Fruit fly (Drosophila melanogaster) whole organism, embryonic: ENCODE measurements around the gene CG33784.
A peak's percentile ranks its signal among the peaks of the same experiment; 100 is the strongest.

Experiments used
- C15 ChIP-seq: fragments of 200-800 bp; sonication (Bioruptor generic); IDR thresholded peaks from 3 replicates; pipeline ENCODE4 v1.3.6; 2022; ENCODE audit warnings: missing biosample characterization, missing genetic modification characterization
- CG11456 ChIP-seq: fragments of 200-800 bp; sonication (Bioruptor generic); IDR thresholded peaks from 3 replicates; pipeline ENCODE4 v1.3.6; 2022; ENCODE audit warnings: missing biosample characterization, missing genetic modification characterization
- CG11560 ChIP-seq: fragments of 200-800 bp; sonication (Bioruptor generic); IDR thresholded peaks from 3 replicates; pipeline ENCODE4 v1.3.6; 2022; ENCODE audit warnings: missing biosample characterization, missing genetic modification characterization
- CG12659 ChIP-seq: fragments of 200-800 bp; sonication (Bioruptor generic); optimal IDR thresholded peaks from 3 replicates; lab custom pipeline; 2017; ENCODE audit warnings: mild to moderate bottlenecking, missing biosample characterization, missing genetic modification reagents, missing genetic modification characterization
- CG13287 ChIP-seq: fragments of 200-800 bp; sonication (Bioruptor generic); IDR thresholded peaks from 2 replicates; pipeline ENCODE4 v1.3.6; 2022; ENCODE audit warnings: missing biosample characterization, missing genetic modification characterization; ENCODE audit not compliant: partially characterized antibody
- CG13894 ChIP-seq: fragments of 200-800 bp; sonication (Bioruptor generic); optimal IDR thresholded peaks from 3 replicates; lab custom pipeline; 2018; ENCODE audit warnings: missing biosample characterization, mild to moderate bottlenecking, missing genetic modification characterization, moderate library complexity
- CG14014 ChIP-seq: fragments of 200-800 bp; sonication (Bioruptor generic); IDR thresholded peaks from 2 replicates; pipeline ENCODE4 v1.3.6; 2022; ENCODE audit warnings: missing biosample characterization, missing genetic modification characterization
- CG14860 ChIP-seq: fragments of 200-800 bp; sonication (Bioruptor generic); IDR thresholded peaks from 3 replicates; pipeline ENCODE4 v1.3.6; 2022; ENCODE audit warnings: missing biosample characterization, missing genetic modification characterization; ENCODE audit not compliant: partially characterized antibody
- CG14965 ChIP-seq: fragments of 200-800 bp; sonication (Bioruptor generic); optimal IDR thresholded peaks from 2 replicates; lab custom pipeline; 2016; ENCODE audit warnings: missing biosample characterization, missing genetic modification characterization, borderline replicate concordance
- CG15601 ChIP-seq: fragments of 200-800 bp; sonication (Bioruptor generic); optimal IDR thresholded peaks from 3 replicates; lab custom pipeline; 2019; ENCODE audit warnings: missing biosample characterization, mild to moderate bottlenecking, missing genetic modification characterization, moderate library complexity
- CG17612 ChIP-seq: fragments of 200-800 bp; sonication (Bioruptor generic); IDR thresholded peaks from 2 replicates; pipeline ENCODE4 v1.3.6; 2022; ENCODE audit warnings: missing biosample characterization, missing genetic modification characterization
- CG1792 ChIP-seq: fragments of 200-800 bp; sonication (Bioruptor generic); optimal IDR thresholded peaks from 2 replicates; lab custom pipeline; 2016; ENCODE audit warnings: missing biosample characterization, missing genetic modification characterization
- CG18599 ChIP-seq: fragments of 200-800 bp; sonication (Bioruptor generic); optimal IDR thresholded peaks from 3 replicates; lab custom pipeline; 2017; ENCODE audit warnings: missing biosample characterization, missing genetic modification characterization, mild to moderate bottlenecking, moderate library complexity, missing genetic modification reagents
- CG18619 ChIP-seq: fragments of 200-800 bp; sonication (Bioruptor generic); optimal IDR thresholded peaks from 3 replicates; lab custom pipeline; 2017; ENCODE audit warnings: missing biosample characterization, mild to moderate bottlenecking, missing genetic modification characterization
- CG31388 ChIP-seq: fragments of 200-800 bp; sonication (Bioruptor generic); optimal IDR thresholded peaks from 2 replicates; lab custom pipeline; 2016; ENCODE audit warnings: missing biosample characterization, missing genetic modification characterization
- CG34422 ChIP-seq: fragments of 200-800 bp; sonication (Bioruptor generic); IDR thresholded peaks from 3 replicates; pipeline ENCODE4 v1.3.6; 2022; ENCODE audit warnings: missing biosample characterization, missing genetic modification characterization
- CG4617 ChIP-seq: fragments of 200-800 bp; sonication (Bioruptor generic); optimal IDR thresholded peaks from 3 replicates; lab custom pipeline; 2016; ENCODE audit warnings: missing biosample characterization, missing genetic modification characterization, borderline replicate concordance
- CG6791 ChIP-seq: fragments of 200-800 bp; sonication (Bioruptor generic); IDR thresholded peaks from 3 replicates; pipeline ENCODE4 v1.3.6; 2022; ENCODE audit warnings: missing biosample characterization, missing genetic modification characterization; ENCODE audit not compliant: partially characterized antibody
- CG7556 ChIP-seq: fragments of 200-800 bp; sonication (Bioruptor generic); optimal IDR thresholded peaks from 2 replicates; lab custom pipeline; 2017; ENCODE audit warnings: missing biosample characterization, mild to moderate bottlenecking, missing genetic modification characterization
- CG8281 ChIP-seq: fragments of 200-800 bp; sonication (Bioruptor generic); optimal IDR thresholded peaks from 2 replicates; lab custom pipeline; 2018; ENCODE audit warnings: missing biosample characterization, mild to moderate bottlenecking, missing genetic modification characterization, moderate library complexity
- CG8924 ChIP-seq: fragments of 200-800 bp; optimal IDR thresholded peaks from 3 replicates; lab custom pipeline; 2019; ENCODE audit warnings: missing biosample characterization, mild to moderate bottlenecking, missing genetic modification characterization, moderate library complexity
- Chrac-16 ChIP-seq: fragments of 200-800 bp; sonication (Bioruptor generic); optimal IDR thresholded peaks from 3 replicates; lab custom pipeline; 2016; ENCODE audit warnings: missing biosample characterization, missing genetic modification characterization
- Deaf1 ChIP-seq: fragments of 200-800 bp; optimal IDR thresholded peaks from 3 replicates; lab custom pipeline; 2019; ENCODE audit warnings: missing biosample characterization, mild to moderate bottlenecking, missing genetic modification characterization, moderate library complexity
- Doc2 ChIP-seq: fragments of 200-800 bp; sonication (Bioruptor generic); IDR thresholded peaks from 2 replicates; pipeline ENCODE4 v1.3.6; 2022; ENCODE audit warnings: missing biosample characterization, missing genetic modification characterization
- Fer3 ChIP-seq: fragments of 200-800 bp; sonication (Bioruptor generic); optimal IDR thresholded peaks from 2 replicates; lab custom pipeline; 2018; ENCODE audit warnings: missing biosample characterization, mild to moderate bottlenecking, missing genetic modification characterization, moderate library complexity
- HLH3B ChIP-seq: fragments of 200-800 bp; sonication (Bioruptor generic); IDR thresholded peaks from 2 replicates; pipeline ENCODE4 v1.3.6; 2022; ENCODE audit warnings: missing biosample characterization, missing genetic modification characterization
- HLHmδ ChIP-seq: fragments of 200-800 bp; sonication (Bioruptor generic); optimal IDR thresholded peaks from 2 replicates; lab custom pipeline; 2018; ENCODE audit warnings: missing biosample characterization, mild to moderate bottlenecking, missing genetic modification characterization, moderate library complexity
- Lhr ChIP-seq: fragments of 200-800 bp; sonication (Bioruptor generic); optimal IDR thresholded peaks from 3 replicates; lab custom pipeline; 2017; ENCODE audit warnings: mild to moderate bottlenecking, missing biosample characterization, missing genetic modification reagents, missing genetic modification characterization
- Optix ChIP-seq: fragments of 200-800 bp; sonication (Bioruptor generic); IDR thresholded peaks from 3 replicates; pipeline ENCODE4 v1.3.6; 2022; ENCODE audit warnings: missing biosample characterization, missing genetic modification characterization
- Ravus ChIP-seq: fragments of 200-800 bp; sonication (Bioruptor generic); IDR thresholded peaks from 2 replicates; pipeline ENCODE4 v1.3.6; 2022; ENCODE audit warnings: missing biosample characterization, missing genetic modification characterization
- Scr ChIP-seq: fragments of 200-800 bp; sonication (Bioruptor generic); IDR thresholded peaks from 2 replicates; pipeline ENCODE4 v1.3.6; 2022; ENCODE audit warnings: missing biosample characterization, missing genetic modification characterization; ENCODE audit not compliant: partially characterized antibody
- Sin3A ChIP-seq: fragments of >200 bp; optimal IDR thresholded peaks from 2 replicates; lab custom pipeline; 2018
- Usf ChIP-seq: fragments of 200-800 bp; sonication (Bioruptor generic); optimal IDR thresholded peaks from 2 replicates; lab custom pipeline; 2017; ENCODE audit warnings: missing genotype, missing biosample characterization, missing genetic modification characterization
- abd-A ChIP-seq: fragments of 200-800 bp; sonication (Bioruptor generic); optimal IDR thresholded peaks from 3 replicates; lab custom pipeline; 2019; ENCODE audit warnings: missing biosample characterization, mild to moderate bottlenecking, missing genetic modification characterization, moderate library complexity
- ara ChIP-seq: fragments of 200-800 bp; sonication (Bioruptor generic); IDR thresholded peaks from 2 replicates; pipeline ENCODE4 v1.3.6; 2022; ENCODE audit warnings: missing biosample characterization, missing genetic modification characterization
- ato ChIP-seq: fragments of 200-800 bp; sonication (Bioruptor generic); IDR thresholded peaks from 2 replicates; pipeline ENCODE4 v1.3.6; 2022; ENCODE audit warnings: missing biosample characterization, missing genetic modification characterization; ENCODE audit not compliant: partially characterized antibody
- br ChIP-seq: fragments of >200 bp; optimal IDR thresholded peaks from 2 replicates; lab custom pipeline; 2017
- caup ChIP-seq: fragments of 200-800 bp; sonication (Bioruptor generic); optimal IDR thresholded peaks from 3 replicates; lab custom pipeline; 2017; ENCODE audit warnings: missing biosample characterization, mild to moderate bottlenecking, missing genetic modification characterization, moderate library complexity; ENCODE audit not compliant: severe bottlenecking
- corto ChIP-seq: fragments of 200-800 bp; sonication (Bioruptor generic); optimal IDR thresholded peaks from 2 replicates; lab custom pipeline; 2016; ENCODE audit warnings: missing biosample characterization, mild to moderate bottlenecking, missing genetic modification characterization, moderate library complexity
- dan ChIP-seq: fragments of 200-800 bp; sonication (Bioruptor generic); IDR thresholded peaks from 2 replicates; pipeline ENCODE4 v1.3.6; 2022; ENCODE audit warnings: missing biosample characterization, missing genetic modification characterization
- ewg ChIP-seq: fragments of 200-800 bp; sonication (Bioruptor generic); optimal IDR thresholded peaks from 3 replicates; lab custom pipeline; 2017; ENCODE audit warnings: mild to moderate bottlenecking, missing biosample characterization, missing genetic modification reagents, missing genetic modification characterization
- fd64A ChIP-seq: fragments of 200-800 bp; sonication (Bioruptor generic); optimal IDR thresholded peaks from 3 replicates; lab custom pipeline; 2018; ENCODE audit warnings: missing biosample characterization, mild to moderate bottlenecking, missing genetic modification characterization
- ftz-f1 ChIP-seq: fragments of 200-800 bp; sonication (Bioruptor generic); optimal IDR thresholded peaks from 2 replicates; lab custom pipeline; 2016; ENCODE audit warnings: missing biosample characterization, missing genetic modification characterization
- grn ChIP-seq: fragments of 200-800 bp; sonication (Bioruptor generic); optimal IDR thresholded peaks from 3 replicates; lab custom pipeline; 2017; ENCODE audit warnings: missing biosample characterization, missing genetic modification characterization
- inv ChIP-seq: fragments of 200-800 bp; sonication (Bioruptor generic); IDR thresholded peaks from 2 replicates; pipeline ENCODE4 v1.3.6; 2022; ENCODE audit warnings: missing biosample characterization, missing genetic modification characterization; ENCODE audit not compliant: partially characterized antibody
- otp ChIP-seq: fragments of 200-800 bp; sonication (Bioruptor generic); IDR thresholded peaks from 3 replicates; pipeline ENCODE4, ENCODE4 v1.3.6; 2022; ENCODE audit warnings: missing biosample characterization, missing genetic modification characterization
- schlank ChIP-seq: fragments of 200-800 bp; sonication (Bioruptor generic); optimal IDR thresholded peaks from 2 replicates; lab custom pipeline; 2018; ENCODE audit warnings: missing biosample characterization, mild to moderate bottlenecking, missing genetic modification characterization
- slbo ChIP-seq: fragments of 200-800 bp; sonication (Bioruptor generic); IDR thresholded peaks from 2 replicates; pipeline ENCODE4 v1.3.6; 2022; ENCODE audit warnings: missing biosample characterization, missing genetic modification characterization
- stc ChIP-seq: fragments of 200-800 bp; sonication (Bioruptor generic); IDR thresholded peaks from 2 replicates; pipeline ENCODE4 v1.3.6; 2022; ENCODE audit warnings: missing biosample characterization, missing genetic modification characterization
- trem ChIP-seq: fragments of 200-800 bp; optimal IDR thresholded peaks from 3 replicates; lab custom pipeline; 2019; ENCODE audit warnings: missing biosample characterization, mild to moderate bottlenecking, missing genetic modification characterization, moderate library complexity
- yki ChIP-seq: fragments of >200 bp; optimal IDR thresholded peaks from 3 replicates; lab custom pipeline; 2018
- z ChIP-seq: fragments of 200-800 bp; sonication (Bioruptor generic); IDR thresholded peaks from 3 replicates; pipeline ENCODE4 v1.3.6; 2022; ENCODE audit warnings: missing biosample characterization, missing genetic modification characterization

Gene CG33784

dm6 chr3R:10099401-10099848 is 31.7 kb downstream of the CG33784 start (continued):
- TF ChIP-seq z (GFP tag; lab: Robert Waterston, UW) = no peak
- TF ChIP-seq ftz-f1 (GFP tag; lab: Kevin White, UChicago) = peak; percentile 36
- TF ChIP-seq Doc2 (GFP tag; lab: Robert Waterston, UW) = no peak
- TF ChIP-seq CG34422 = no peak
- no peak for TF ChIP-seq br (lab: Kevin White, UChicago)
- no peak for TF ChIP-seq HLHmδ
- TF ChIP-seq Ravus (GFP tag; lab: Robert Waterston, UW) = no peak
- no peak for TF ChIP-seq CG11560 (tag; lab: Robert Waterston, UW)
- no peak for TF ChIP-seq dan (GFP tag; lab: Robert Waterston, UW)
- no peak for TF ChIP-seq CG4617 (GFP tag; lab: Kevin White, UChicago)
- TF ChIP-seq inv (GFP tag; lab: Robert Waterston, UW) = no peak
- peak; percentile 22 for TF ChIP-seq schlank
- TF ChIP-seq CG7556 (GFP tag; lab: Kevin White, UChicago) = no peak
- peak; percentile 10 for TF ChIP-seq caup (GFP tag; lab: Kevin White, UChicago)
- no peak for TF ChIP-seq CG11456
- no peak for TF ChIP-seq stc (GFP tag; lab: Robert Waterston, UW)
- no peak for TF ChIP-seq CG1792 (GFP tag; lab: Kevin White, UChicago)
- no peak for TF ChIP-seq CG13287 (GFP tag; lab: Robert Waterston, UW)
- no peak for TF ChIP-seq ato (GFP tag; lab: Robert Waterston, UW)
- TF ChIP-seq CG12659 (GFP tag; lab: Kevin White, UChicago) = no peak
- TF ChIP-seq fd64A = no peak
- TF ChIP-seq slbo (GFP tag; lab: Robert Waterston, UW) = no peak
- no peak for TF ChIP-seq Sin3A (lab: Kevin White, UChicago)
- TF ChIP-seq C15 (GFP tag; lab: Robert Waterston, UW) = 0 out of 3 replicates have a peak, but pooled peaks have one; percentile 35
- no peak for TF ChIP-seq ewg (GFP tag; lab: Kevin White, UChicago)
- peak; percentile 83 for TF ChIP-seq Deaf1 (tag; lab: Kevin White, UChicago)
- TF ChIP-seq otp (GFP tag; lab: Robert Waterston, UW) = no peak
- TF ChIP-seq CG14965 = no peak
- 0 out of 2 replicates have a peak, but pooled peaks have one; percentile 43 for TF ChIP-seq CG14014 (GFP tag; lab: Robert Waterston, UW)
- no peak for TF ChIP-seq CG8281 (tag; lab: Kevin White, UChicago)
- no peak for TF ChIP-seq corto (GFP tag; lab: Kevin White, UChicago)
- no peak for TF ChIP-seq ara (GFP tag; lab: Robert Waterston, UW)
- no peak for TF ChIP-seq Usf (GFP tag; lab: Kevin White, UChicago)
- TF ChIP-seq CG17612 = no peak
- TF ChIP-seq CG15601 = no peak
- no peak for TF ChIP-seq HLH3B
- TF ChIP-seq CG6791 = no peak
- no peak for TF ChIP-seq Scr (GFP tag; lab: Robert Waterston, UW)
- no peak for TF ChIP-seq CG18619
- TF ChIP-seq CG13894 (tag; lab: Kevin White, UChicago) = no peak
- no peak for TF ChIP-seq CG31388 (GFP tag; lab: Kevin White, UChicago)
- TF ChIP-seq grn = peak; percentile 100
- TF ChIP-seq CG18599 = peak; percentile 32
- TF ChIP-seq CG8924 (tag; lab: Kevin White, UChicago) = no peak
- no peak for TF ChIP-seq yki (lab: Kevin White, UChicago)
- TF ChIP-seq trem (tag; lab: Kevin White, UChicago) = no peak
- no peak for TF ChIP-seq Optix (GFP tag; lab: Robert Waterston, UW)
- no peak for TF ChIP-seq Fer3 (tag; lab: Kevin White, UChicago)
- no peak for TF ChIP-seq CG14860 (GFP tag; lab: Robert Waterston, UW)
- TF ChIP-seq abd-A (tag; lab: Kevin White, UChicago) = no peak
- no peak for TF ChIP-seq Lhr
- TF ChIP-seq Chrac-16 (GFP tag; lab: Kevin White, UChicago) = no peak
